Worm (Caenorhabditis elegans) whole organism, early embryonic: ENCODE results near the gene K10B2.4.

ENCODE experiments used
- B0310.2 ChIP-seq: sonication (generic microtip); optimal IDR thresholded peaks from 2 replicates; lab custom pipeline; 2016; ENCODE audit warnings: mild to moderate bottlenecking, missing genetic modification characterization, missing compliant biosample characterization
- F13C5.2 ChIP-seq: sonication (generic microtip); optimal IDR thresholded peaks from 2 replicates; lab custom pipeline; 2017; ENCODE audit warnings: mild to moderate bottlenecking, missing genetic modification characterization, inconsistent platforms, missing compliant biosample characterization
- aly-1 ChIP-seq: sonication (generic microtip); optimal IDR thresholded peaks from 2 replicates; lab custom pipeline; 2016; ENCODE audit warnings: missing genetic modification characterization, missing compliant biosample characterization
- ama-1 ChIP-seq: fragments of 150-350 bp; optimal IDR thresholded peaks from 2 replicates; lab custom pipeline; 2014
- ceh-13 ChIP-seq: fragments of 200-800 bp; sonication (Bioruptor generic); optimal IDR thresholded peaks from 2 replicates; lab custom pipeline; 2018; ENCODE audit warnings: mild to moderate bottlenecking, missing genetic modification characterization, missing compliant biosample characterization
- ceh-36 ChIP-seq: sonication (generic microtip); optimal IDR thresholded peaks from 2 replicates; lab custom pipeline; 2016; ENCODE audit warnings: missing genetic modification characterization, inconsistent platforms, missing compliant biosample characterization
- ets-7 ChIP-seq: sonication (generic microtip); optimal IDR thresholded peaks from 2 replicates; lab custom pipeline; 2016; ENCODE audit warnings: missing genotype, missing genetic modification characterization, missing compliant biosample characterization
- flt-1 ChIP-seq: fragments of 200-800 bp; sonication (Bioruptor generic); IDR thresholded peaks from 2 replicates; pipeline ENCODE4 v1.3.6; 2022; ENCODE audit warnings: missing genetic modification characterization, missing compliant biosample characterization
- hmbx-1 ChIP-seq: sonication (generic microtip); optimal IDR thresholded peaks from 2 replicates; lab custom pipeline; 2016; ENCODE audit warnings: mild to moderate bottlenecking, missing genetic modification characterization, missing compliant biosample characterization
- hmg-4 ChIP-seq: fragments of 200-800 bp; sonication (Bioruptor generic); optimal IDR thresholded peaks from 2 replicates; lab custom pipeline; 2018; ENCODE audit warnings: mild to moderate bottlenecking, missing genetic modification characterization, missing compliant biosample characterization
- hnd-1 ChIP-seq: sonication (generic microtip); optimal IDR thresholded peaks from 2 replicates; lab custom pipeline; 2016; ENCODE audit warnings: missing genetic modification characterization, missing compliant biosample characterization
- pes-1 ChIP-seq: fragments of 200-800 bp; sonication (Bioruptor generic); IDR thresholded peaks from 2 replicates; pipeline ENCODE4 v1.3.6; 2022; ENCODE audit warnings: missing genetic modification reagents, missing genetic modification characterization, missing compliant biosample characterization
- scrt-1 ChIP-seq: fragments of 200-800 bp; sonication (Bioruptor generic); IDR thresholded peaks from 2 replicates; pipeline ENCODE4 v1.3.6; 2022; ENCODE audit warnings: missing genetic modification characterization, missing compliant biosample characterization
- sea-1 ChIP-seq: fragments of 200-800 bp; sonication (Bioruptor generic); conservative IDR thresholded peaks from 2 replicates; pipeline ENCODE4 v1.3.6; 2022; ENCODE audit warnings: missing genetic modification characterization, missing compliant biosample characterization
- tbx-11 ChIP-seq: fragments of 200-800 bp; sonication (Bioruptor generic); IDR thresholded peaks from 2 replicates; pipeline ENCODE4 v1.3.6; 2022; ENCODE audit warnings: missing genetic modification characterization, missing compliant biosample characterization
- tbx-37 ChIP-seq: fragments of 200-800 bp; sonication (Bioruptor generic); conservative IDR thresholded peaks from 2 replicates; pipeline ENCODE4 v1.3.6; 2022; ENCODE audit warnings: missing genetic modification reagents, missing genetic modification characterization, missing compliant biosample characterization
- tra-4 ChIP-seq: sonication (generic microtip); optimal IDR thresholded peaks from 2 replicates; lab custom pipeline; 2017; ENCODE audit warnings: missing genetic modification characterization, missing compliant biosample characterization

The K10B2.4 gene

ce11 chrII:6345195-6346158, 15.3 kb downstream of the K10B2.4 start, which contains the start of gene C32D5.8:
Gene C32D5.8 (minus strand): TSS chrII:6345964.
- TF ChIP-seq hmg-4 (no peak), F13C5.2 (tag; lab: Kevin White, UChicago) (no peak), hnd-1 (tag; lab: Kevin White, UChicago) (no peak), hmbx-1 (tag; lab: Kevin White, UChicago) (no peak), tbx-11 (no peak), pes-1 (GFP tag; lab: Robert Waterston, UW) (no peak), flt-1 (GFP tag; lab: Robert Waterston, UW) (no peak), tra-4 (tag; lab: Kevin White, UChicago) (no peak)

- no peak for TF ChIP-seq flt-1 (GFP tag; lab: Robert Waterston, UW)
- no peak for TF ChIP-seq hmg-4
- no peak for TF ChIP-seq ceh-13 (GFP tag; lab: Kevin White, UChicago)
- TF ChIP-seq pes-1 (GFP tag; lab: Robert Waterston, UW): no peak
- no peak for TF ChIP-seq sea-1 (GFP tag; lab: Robert Waterston, UW)
These were observed 16.2 kb downstream of the K10B2.4 start for ce11 chrII:6344513-6344912.

ce11 chrII:6343893-6344292, 16.9 kb downstream of the K10B2.4 start, which contains the start of gene txt-18:
Gene txt-18 (plus strand): TSS chrII:6344072.
- TF ChIP-seq F13C5.2 (tag; lab: Kevin White, UChicago) (no peak), tbx-11 (no peak), tbx-37 (GFP tag; lab: Robert Waterston, UW) (no peak), ama-1 (lab: Kevin White, UChicago) (no peak), tra-4 (tag; lab: Kevin White, UChicago) (no peak), aly-1 (tag; lab: Kevin White, UChicago) (no peak), B0310.2 (tag; lab: Kevin White, UChicago) (no peak), scrt-1 (GFP tag; lab: Robert Waterston, UW) (no peak), pes-1 (GFP tag; lab: Robert Waterston, UW) (no peak), hnd-1 (tag; lab: Kevin White, UChicago) (no peak), flt-1 (GFP tag; lab: Robert Waterston, UW) (no peak), ceh-13 (GFP tag; lab: Kevin White, UChicago) (no peak), hmbx-1 (tag; lab: Kevin White, UChicago) (no peak), ets-7 (tag; lab: Kevin White, UChicago) (no peak), hmg-4 (no peak), ceh-36 (tag; lab: Kevin White, UChicago) (no peak), sea-1 (GFP tag; lab: Robert Waterston, UW) (no peak)

- TF ChIP-seq aly-1 (tag; lab: Kevin White, UChicago) (no peak), hmg-4 (no peak), tbx-37 (GFP tag; lab: Robert Waterston, UW) (no peak), flt-1 (GFP tag; lab: Robert Waterston, UW) (no peak), hnd-1 (tag; lab: Kevin White, UChicago) (no peak), ets-7 (tag; lab: Kevin White, UChicago) (no peak), ceh-13 (GFP tag; lab: Kevin White, UChicago) (no peak)
These were observed 18.3 kb downstream of the K10B2.4 start for ce11 chrII:6342455-6342854.

ce11 chrII:6341076-6341475, 19.7 kb downstream of the K10B2.4 start:
- TF ChIP-seq hmg-4: no peak
- no peak for TF ChIP-seq flt-1 (GFP tag; lab: Robert Waterston, UW)
- TF ChIP-seq hnd-1 (tag; lab: Kevin White, UChicago): no peak
- TF ChIP-seq tbx-37 (GFP tag; lab: Robert Waterston, UW): no peak
- no peak for TF ChIP-seq hmbx-1 (tag; lab: Kevin White, UChicago)
- TF ChIP-seq sea-1 (GFP tag; lab: Robert Waterston, UW): no peak
- TF ChIP-seq ets-7 (tag; lab: Kevin White, UChicago): no peak
- TF ChIP-seq ceh-13 (GFP tag; lab: Kevin White, UChicago): no peak
- TF ChIP-seq scrt-1 (GFP tag; lab: Robert Waterston, UW): no peak
- TF ChIP-seq aly-1 (tag; lab: Kevin White, UChicago): no peak
- no peak for TF ChIP-seq ama-1 (lab: Kevin White, UChicago)
- TF ChIP-seq F13C5.2 (tag; lab: Kevin White, UChicago): no peak
- TF ChIP-seq ceh-36 (tag; lab: Kevin White, UChicago): no peak
- TF ChIP-seq tra-4 (tag; lab: Kevin White, UChicago): no peak
- TF ChIP-seq pes-1 (GFP tag; lab: Robert Waterston, UW): no peak
- no peak for TF ChIP-seq tbx-11
- TF ChIP-seq B0310.2 (tag; lab: Kevin White, UChicago): no peak

ce11 chrII:6339948-6340347, 20.8 kb downstream of the K10B2.4 start, which contains the start of gene C32D5.7:
Gene C32D5.7 (minus strand): TSS chrII:6340048.
- TF ChIP-seq flt-1 (GFP tag; lab: Robert Waterston, UW) (no peak), scrt-1 (GFP tag; lab: Robert Waterston, UW) (no peak), B0310.2 (tag; lab: Kevin White, UChicago) (no peak), F13C5.2 (tag; lab: Kevin White, UChicago) (no peak), hmbx-1 (tag; lab: Kevin White, UChicago) (no peak), hnd-1 (tag; lab: Kevin White, UChicago) (no peak), ama-1 (lab: Kevin White, UChicago) (no peak), tra-4 (tag; lab: Kevin White, UChicago) (no peak), tbx-11 (no peak), pes-1 (GFP tag; lab: Robert Waterston, UW) (no peak)

- TF ChIP-seq scrt-1 (GFP tag; lab: Robert Waterston, UW) (no peak), sea-1 (GFP tag; lab: Robert Waterston, UW) (no peak), tbx-11 (no peak), ceh-13 (GFP tag; lab: Kevin White, UChicago) (no peak), aly-1 (tag; lab: Kevin White, UChicago) (no peak), tra-4 (tag; lab: Kevin White, UChicago) (no peak), hnd-1 (tag; lab: Kevin White, UChicago) (no peak), hmbx-1 (tag; lab: Kevin White, UChicago) (no peak), flt-1 (GFP tag; lab: Robert Waterston, UW) (no peak), F13C5.2 (tag; lab: Kevin White, UChicago) (no peak), tbx-37 (GFP tag; lab: Robert Waterston, UW) (no peak), pes-1 (GFP tag; lab: Robert Waterston, UW) (no peak), hmg-4 (no peak), ama-1 (lab: Kevin White, UChicago) (no peak), ets-7 (tag; lab: Kevin White, UChicago) (no peak), ceh-36 (tag; lab: Kevin White, UChicago) (no peak), B0310.2 (tag; lab: Kevin White, UChicago) (no peak)
These were observed 21.2 kb downstream of the K10B2.4 start for ce11 chrII:6339511-6339910.
